Fruit fly (Drosophila melanogaster) Kc167 (cell line): ENCODE data around the gene CG4558.

Experiments used
- Sin3A ChIP-seq: fragments of >200 bp; optimal IDR thresholded peaks from 2 replicates; lab custom pipeline; 2018; ENCODE audit warnings: missing external identifiers
- insv ChIP-seq: fragments of >200 bp; optimal IDR thresholded peaks from 3 replicates; lab custom pipeline; 2018; ENCODE audit warnings: missing external identifiers

- TF ChIP-seq insv (lab: Kevin White, UChicago) = no peak
- TF ChIP-seq Sin3A (lab: Kevin White, UChicago) = no peak
Measured at dm6 chrX:6857269-6857668, 7.7 kb downstream of the CG4558 start.
